Worm (Caenorhabditis elegans) whole organism, L3 larva: Measurements from ENCODE around the gene smf-1.
A peak's percentile ranks its signal among the peaks of the same experiment; 100 is the strongest.

ENCODE experiments used
- ZK546.5 ChIP-seq: sonication (generic microtip); optimal IDR thresholded peaks from 2 replicates; lab custom pipeline; 2017; ENCODE audit warnings: missing biosample characterization, missing genetic modification characterization
- aly-2 ChIP-seq: fragments of 150-350 bp; optimal IDR thresholded peaks from 2 replicates; lab custom pipeline; 2014; ENCODE audit warnings: missing biosample characterization, missing genetic modification characterization
- ama-1 ChIP-seq: fragments of 150-350 bp; optimal IDR thresholded peaks from 2 replicates; lab custom pipeline; 2018
- egl-27 ChIP-seq: sonication (generic microtip); optimal IDR thresholded peaks from 4 replicates; lab custom pipeline; 2017; ENCODE audit warnings: missing biosample characterization, missing genetic modification reagents, missing genetic modification characterization
- elt-1 ChIP-seq: fragments of 150-350 bp; optimal IDR thresholded peaks from 2 replicates; lab custom pipeline; 2014; ENCODE audit warnings: missing biosample characterization, missing genetic modification characterization
- jun-1 ChIP-seq: fragments of 150-350 bp; optimal IDR thresholded peaks from 2 replicates; lab custom pipeline; 2014; ENCODE audit warnings: missing biosample characterization, missing genetic modification reagents, missing genetic modification characterization
- lin-15B ChIP-seq: fragments of 150-350 bp; optimal IDR thresholded peaks from 2 replicates; lab custom pipeline; 2014; ENCODE audit warnings: missing biosample characterization, missing genetic modification characterization
- nhr-11 ChIP-seq: fragments of 150-350 bp; optimal IDR thresholded peaks from 2 replicates; lab custom pipeline; 2014; ENCODE audit warnings: missing biosample characterization, missing genetic modification characterization
- nhr-28 ChIP-seq: fragments of 150-350 bp; optimal IDR thresholded peaks from 2 replicates; lab custom pipeline; 2014; ENCODE audit warnings: missing biosample characterization, missing genetic modification characterization
- nhr-76 ChIP-seq: fragments of 150-350 bp; sonication (generic microtip); optimal IDR thresholded peaks from 5 replicates; lab custom pipeline; 2014; ENCODE audit warnings: missing biosample characterization, missing genetic modification characterization
- pha-4 ChIP-seq: fragments of 150-350 bp; optimal IDR thresholded peaks from 2 replicates; lab custom pipeline; 2014; ENCODE audit warnings: missing biosample characterization, missing genetic modification reagents, missing genetic modification characterization
- unc-39 ChIP-seq: sonication (generic microtip); optimal IDR thresholded peaks from 4 replicates; lab custom pipeline; 2017; ENCODE audit warnings: missing biosample characterization, missing genetic modification characterization
- zag-1 ChIP-seq: fragments of 150-350 bp; optimal IDR thresholded peaks from 2 replicates; lab custom pipeline; 2014; ENCODE audit warnings: missing biosample characterization, missing genetic modification characterization
- ztf-4 ChIP-seq: fragments of 150-350 bp; optimal IDR thresholded peaks from 2 replicates; lab custom pipeline; 2014; ENCODE audit warnings: missing biosample characterization, missing genetic modification characterization

ce11 chrX:6736358-6736991 is 13.6 kb upstream of the smf-1 start:
- TF ChIP-seq lin-15B (tag; lab: Kevin White, UChicago) (no peak), nhr-76 (tag; lab: Kevin White, UChicago) (no peak), jun-1 (peak; percentile 18), ama-1 (no peak), aly-2 (tag; lab: Kevin White, UChicago) (no peak), nhr-28 (tag; lab: Kevin White, UChicago) (no peak), unc-39 (tag; lab: Kevin White, UChicago) (no peak), egl-27 (tag; lab: Kevin White, UChicago) (peak; percentile 63), ztf-4 (tag; lab: Kevin White, UChicago) (no peak), elt-1 (tag; lab: Kevin White, UChicago) (peak; percentile 26), nhr-11 (tag; lab: Kevin White, UChicago) (peak; percentile 61), ZK546.5 (no peak), pha-4 (tag; lab: Kevin White, UChicago) (peak; percentile 28), zag-1 (no peak)
